Fruit fly (Drosophila melanogaster) whole organism, embryonic: Measurements from ENCODE around the gene CG34056.

Experiments used
- Antp ChIP-seq: fragments of 200-800 bp; sonication (Bioruptor generic); optimal IDR thresholded peaks from 3 replicates; lab custom pipeline; 2016; ENCODE audit warnings: missing biosample characterization, missing genetic modification characterization
- Atf6 ChIP-seq: fragments of 200-800 bp; sonication (Bioruptor generic); IDR thresholded peaks from 2 replicates; pipeline ENCODE4 v1.3.6; 2022; ENCODE audit warnings: missing biosample characterization, missing genetic modification characterization
- BEAF-32 ChIP-seq: fragments of 200-800 bp; sonication (Bioruptor generic); optimal IDR thresholded peaks from 3 replicates; lab custom pipeline; 2017; ENCODE audit warnings: missing biosample characterization, missing genetic modification characterization, mild to moderate bottlenecking, moderate library complexity, missing genetic modification reagents
- Bdp1 ChIP-seq: fragments of 200-800 bp; sonication (Bioruptor generic); optimal IDR thresholded peaks from 3 replicates; lab custom pipeline; 2016; ENCODE audit warnings: missing biosample characterization, missing genetic modification characterization
- CG10274 ChIP-seq: fragments of 200-800 bp; sonication (Bioruptor generic); optimal IDR thresholded peaks from 3 replicates; lab custom pipeline; 2017; ENCODE audit warnings: missing biosample characterization, mild to moderate bottlenecking, missing genetic modification characterization
- CG10366 ChIP-seq: fragments of 200-800 bp; sonication (Bioruptor generic); IDR thresholded peaks from 2 replicates; pipeline ENCODE4 v1.3.6; 2022; ENCODE audit warnings: missing biosample characterization, missing genetic modification characterization
- CG11504 ChIP-seq: fragments of 200-800 bp; sonication (Bioruptor generic); optimal IDR thresholded peaks from 3 replicates; lab custom pipeline; 2019; ENCODE audit warnings: missing biosample characterization, mild to moderate bottlenecking, missing genetic modification characterization, moderate library complexity
- CG11560 ChIP-seq: fragments of 200-800 bp; sonication (Bioruptor generic); IDR thresholded peaks from 3 replicates; pipeline ENCODE4 v1.3.6; 2022; ENCODE audit warnings: missing biosample characterization, missing genetic modification characterization
- CG12155 ChIP-seq: fragments of 200-800 bp; sonication (Bioruptor generic); optimal IDR thresholded peaks from 3 replicates; lab custom pipeline; 2016; ENCODE audit warnings: missing biosample characterization, missing genetic modification characterization
- CG12299 ChIP-seq: fragments of 200-800 bp; sonication (Bioruptor generic); optimal IDR thresholded peaks from 2 replicates; lab custom pipeline; 2018; ENCODE audit warnings: missing biosample characterization, mild to moderate bottlenecking, missing genetic modification characterization
- CG15269 ChIP-seq: fragments of 200-800 bp; sonication (Bioruptor generic); optimal IDR thresholded peaks from 2 replicates; lab custom pipeline; 2018; ENCODE audit warnings: missing biosample characterization, mild to moderate bottlenecking, missing genetic modification characterization, moderate library complexity
- CG18262 ChIP-seq: fragments of 200-800 bp; optimal IDR thresholded peaks from 3 replicates; lab custom pipeline; 2019; ENCODE audit warnings: missing biosample characterization, mild to moderate bottlenecking, missing genetic modification characterization, moderate library complexity
- CG3847 ChIP-seq: fragments of 200-800 bp; sonication (Bioruptor generic); IDR thresholded peaks from 2 replicates; pipeline ENCODE4 v1.3.6; 2022; ENCODE audit warnings: missing biosample characterization, missing genetic modification characterization
- CG4424 ChIP-seq: fragments of 200-800 bp; sonication (Bioruptor generic); optimal IDR thresholded peaks from 3 replicates; lab custom pipeline; 2016; ENCODE audit warnings: missing biosample characterization, missing genetic modification characterization
- CG4707 ChIP-seq: fragments of 200-800 bp; sonication (Bioruptor generic); optimal IDR thresholded peaks from 2 replicates; lab custom pipeline; 2018; ENCODE audit warnings: missing biosample characterization, mild to moderate bottlenecking, missing genetic modification characterization, moderate library complexity
- CG6175 ChIP-seq: fragments of 200-800 bp; sonication (Bioruptor generic); IDR thresholded peaks from 3 replicates; pipeline ENCODE4 v1.3.6; 2022; ENCODE audit warnings: missing biosample characterization, missing genetic modification characterization
- CG6683 ChIP-seq: fragments of 200-800 bp; sonication (Bioruptor generic); optimal IDR thresholded peaks from 2 replicates; lab custom pipeline; 2017; ENCODE audit warnings: missing biosample characterization, mild to moderate bottlenecking, missing genetic modification characterization, missing genetic modification reagents
- CG6689 ChIP-seq: fragments of 200-800 bp; sonication (Bioruptor generic); IDR thresholded peaks from 2 replicates; pipeline ENCODE4 v1.3.6; 2022; ENCODE audit warnings: missing biosample characterization, missing genetic modification characterization
- CG6791 ChIP-seq: fragments of 200-800 bp; sonication (Bioruptor generic); IDR thresholded peaks from 3 replicates; pipeline ENCODE4 v1.3.6; 2022; ENCODE audit warnings: missing biosample characterization, missing genetic modification characterization; ENCODE audit not compliant: partially characterized antibody
- D19A ChIP-seq: fragments of 200-800 bp; optimal IDR thresholded peaks from 3 replicates; lab custom pipeline; 2019; ENCODE audit warnings: missing biosample characterization, mild to moderate bottlenecking, missing genetic modification characterization, moderate library complexity
- Dref ChIP-seq: fragments of 200-800 bp; sonication (Bioruptor generic); IDR thresholded peaks from 2 replicates; pipeline ENCODE4 v1.3.6; 2022; ENCODE audit warnings: missing biosample characterization, missing genetic modification characterization
- E2f1 ChIP-seq: fragments of 200-800 bp; sonication (Bioruptor generic); IDR thresholded peaks from 2 replicates; pipeline ENCODE4 v1.3.6; 2022; ENCODE audit warnings: missing biosample characterization, missing genetic modification characterization
- HLH3B ChIP-seq: fragments of 200-800 bp; sonication (Bioruptor generic); IDR thresholded peaks from 2 replicates; pipeline ENCODE4 v1.3.6; 2022; ENCODE audit warnings: missing biosample characterization, missing genetic modification characterization
- Hr3 ChIP-seq: fragments of 200-800 bp; sonication (Bioruptor generic); optimal IDR thresholded peaks from 3 replicates; lab custom pipeline; 2016; ENCODE audit warnings: missing biosample characterization, missing genetic modification characterization
- Jarid2 ChIP-seq: fragments of 200-800 bp; sonication (Bioruptor generic); optimal IDR thresholded peaks from 3 replicates; lab custom pipeline; 2017; ENCODE audit warnings: mild to moderate bottlenecking, missing biosample characterization, missing genetic modification reagents, missing genetic modification characterization
- Med ChIP-seq: fragments of 200-800 bp; sonication (Bioruptor generic); peaks from one replicate; lab custom pipeline; 2016; ENCODE audit warnings: missing biosample characterization, missing genetic modification characterization, mild to moderate bottlenecking, inconsistent platforms, moderate library complexity
- Meics ChIP-seq: fragments of 200-800 bp; sonication (Bioruptor generic); optimal IDR thresholded peaks from 2 replicates; lab custom pipeline; 2017; ENCODE audit warnings: missing biosample characterization, mild to moderate bottlenecking, missing genetic modification characterization
- Neu2 ChIP-seq: fragments of 200-800 bp; sonication (Bioruptor generic); optimal IDR thresholded peaks from 3 replicates; lab custom pipeline; 2016; ENCODE audit warnings: missing biosample characterization, missing genetic modification characterization, borderline replicate concordance
- Nf-YA ChIP-seq: fragments of 200-800 bp; sonication (Bioruptor generic); IDR thresholded peaks from 2 replicates; pipeline ENCODE4 v1.3.6; 2022; ENCODE audit warnings: missing biosample characterization, missing genetic modification characterization
- Opbp ChIP-seq: fragments of 200-800 bp; sonication (Bioruptor generic); IDR thresholded peaks from 3 replicates; pipeline ENCODE4 v1.3.6; 2022; ENCODE audit warnings: missing biosample characterization, missing genetic modification characterization; ENCODE audit not compliant: partially characterized antibody
- Pdp1 ChIP-seq, 2 experiments: fragments of 200-800 bp; sonication (Bioruptor generic); optimal IDR thresholded peaks; 3 replicates each; lab custom pipeline; 2016; ENCODE audit warnings: missing biosample characterization in 2 of 2, missing genetic modification characterization in 2 of 2, mild to moderate bottlenecking in 1 of 2, moderate library complexity in 1 of 2
- Taf1 ChIP-seq: fragments of 200-800 bp; sonication (Bioruptor generic); IDR thresholded peaks from 2 replicates; pipeline ENCODE4 v1.3.6; 2022; ENCODE audit warnings: missing biosample characterization, missing genetic modification characterization
- al ChIP-seq: fragments of 200-800 bp; sonication (Bioruptor generic); IDR thresholded peaks from 2 replicates; pipeline ENCODE4 v1.3.6; 2022; ENCODE audit warnings: missing biosample characterization, missing genetic modification characterization
- bbx ChIP-seq: fragments of 200-800 bp; sonication (Bioruptor generic); IDR thresholded peaks from 2 replicates; pipeline ENCODE4 v1.3.6; 2022; ENCODE audit warnings: missing biosample characterization, missing genetic modification characterization; ENCODE audit not compliant: partially characterized antibody
- dpn ChIP-seq, 2 experiments: fragments of 200-800 bp; sonication (Bioruptor generic); optimal IDR thresholded peaks; 3 replicates each; lab custom pipeline; 2016; ENCODE audit warnings: missing biosample characterization in 2 of 2, missing genetic modification characterization in 2 of 2
- gsb ChIP-seq: fragments of 200-800 bp; sonication (Bioruptor generic); IDR thresholded peaks from 2 replicates; pipeline ENCODE4 v1.3.6; 2022; ENCODE audit warnings: missing biosample characterization, missing genetic modification characterization
- h ChIP-seq: fragments of >200 bp; optimal IDR thresholded peaks from 2 replicates; lab custom pipeline; 2017
- hkb ChIP-seq, 2 experiments: fragments of 200-800 bp in 1 of 2; fragments of >200 bp in 1 of 2; sonication (Bioruptor generic) in 1 of 2; IDR thresholded peaks in 1 of 2; optimal IDR thresholded peaks in 1 of 2; 2 replicates each; pipeline versions ENCODE4 v1.3.6 to Lab custom; 2017 to 2022; ENCODE audit warnings: missing biosample characterization in 1 of 2, missing genetic modification characterization in 1 of 2
- kah ChIP-seq: fragments of 200-800 bp; sonication (Bioruptor generic); optimal IDR thresholded peaks from 2 replicates; lab custom pipeline; 2018; ENCODE audit warnings: missing biosample characterization, mild to moderate bottlenecking, missing genetic modification characterization
- knrl ChIP-seq: fragments of 200-800 bp; sonication (Bioruptor generic); IDR thresholded peaks from 3 replicates; pipeline ENCODE4 v1.3.6; 2022; ENCODE audit warnings: missing biosample characterization, missing genetic modification characterization; ENCODE audit not compliant: partially characterized antibody
- lab ChIP-seq: fragments of 200-800 bp; sonication (Bioruptor generic); optimal IDR thresholded peaks from 3 replicates; lab custom pipeline; 2017; ENCODE audit warnings: missing biosample characterization, missing genetic modification characterization, mild to moderate bottlenecking, moderate library complexity, missing genetic modification reagents
- maf-S ChIP-seq: fragments of 200-800 bp; sonication (Bioruptor generic); optimal IDR thresholded peaks from 2 replicates; lab custom pipeline; 2016; ENCODE audit warnings: missing biosample characterization, missing genetic modification characterization
- nerfin-1 ChIP-seq: fragments of 200-800 bp; sonication (Bioruptor generic); optimal IDR thresholded peaks from 3 replicates; lab custom pipeline; 2019; ENCODE audit warnings: missing biosample characterization, mild to moderate bottlenecking, missing genetic modification characterization, moderate library complexity
- org-1 ChIP-seq: fragments of 200-800 bp; sonication (Bioruptor generic); optimal IDR thresholded peaks from 2 replicates; lab custom pipeline; 2017; ENCODE audit warnings: missing biosample characterization, missing genetic modification characterization
- sens ChIP-seq: fragments of 200-800 bp; sonication (Bioruptor generic); peaks from one replicate; lab custom pipeline; 2016; ENCODE audit warnings: missing biosample characterization, missing genetic modification characterization
- stc ChIP-seq: fragments of 200-800 bp; sonication (Bioruptor generic); IDR thresholded peaks from 2 replicates; pipeline ENCODE4 v1.3.6; 2022; ENCODE audit warnings: missing biosample characterization, missing genetic modification characterization
- twi ChIP-seq: fragments of 200-800 bp; optimal IDR thresholded peaks from 2 replicates; lab custom pipeline; 2019; ENCODE audit warnings: missing biosample characterization, mild to moderate bottlenecking, missing genetic modification characterization, moderate library complexity

CG34056 gene

dm6 chr3L:872389-872972 lies 23.3 kb upstream of the CG34056 start (continued):
- no peak for TF ChIP-seq CG12299 (tag; lab: Kevin White, UChicago)
- peak; percentile 83 for TF ChIP-seq Med
- TF ChIP-seq knrl: peak; percentile 89; the same call in 2 of the 3 replicates
- no peak for TF ChIP-seq h (lab: Kevin White, UChicago)
- TF ChIP-seq Dref (GFP tag; lab: Robert Waterston, UW): peak; percentile 36; the same call in 1 of the 2 replicates
- peak; percentile 99 for TF ChIP-seq Neu2 (GFP tag; lab: Kevin White, UChicago)
- no peak for TF ChIP-seq Meics
- peak; percentile 18 for TF ChIP-seq CG15269 (tag; lab: Kevin White, UChicago)
- no peak for TF ChIP-seq org-1 (GFP tag; lab: Kevin White, UChicago)
- TF ChIP-seq E2f1 (GFP tag; lab: Robert Waterston, UW): 0 out of 2 replicates have a peak, but pooled peaks have one; percentile 17
- TF ChIP-seq twi (tag; lab: Kevin White, UChicago): peak; percentile 15
- TF ChIP-seq BEAF-32 (GFP tag; lab: Kevin White, UChicago): peak; percentile 91
- TF ChIP-seq CG12155 (GFP tag; lab: Kevin White, UChicago): peak; percentile 41
- peak; percentile 0 for TF ChIP-seq Bdp1
- no peak for TF ChIP-seq CG6683 (GFP tag; lab: Kevin White, UChicago)
- peak; percentile 9 for TF ChIP-seq CG4424 (GFP tag; lab: Kevin White, UChicago)
- 0 out of 2 replicates have a peak, but pooled peaks have one; percentile 9 for TF ChIP-seq CG6689 (GFP tag; lab: Robert Waterston, UW)
- TF ChIP-seq al (GFP tag; lab: Robert Waterston, UW): peak; percentile 41; the same call in 1 of the 2 replicates
- peak; percentile 73 for TF ChIP-seq hkb (optimal IDR thresholded peaks at IDR 0.05; lab: Kevin White, UChicago)
- no peak for TF ChIP-seq hkb (GFP tag; IDR thresholded peaks at IDR 0.05; lab: Robert Waterston, UW)
- peak; percentile 40 for TF ChIP-seq Hr3 (GFP tag; lab: Kevin White, UChicago)
- TF ChIP-seq dpn (GFP tag; optimal IDR thresholded peaks at IDR 0.05; lab: Kevin White, UChicago): peak; percentile 28 to 45
- TF ChIP-seq Antp (GFP tag; lab: Kevin White, UChicago): peak; percentile 65
- no peak for TF ChIP-seq stc (GFP tag; lab: Robert Waterston, UW)
- TF ChIP-seq CG6791 (GFP tag; lab: Robert Waterston, UW): peak; percentile 65; the same call in 2 of the 3 replicates
- TF ChIP-seq CG10274 (GFP tag; lab: Kevin White, UChicago): no peak
- no peak for TF ChIP-seq gsb (GFP tag; lab: Robert Waterston, UW)

- TF ChIP-seq CG6689 (GFP tag; lab: Robert Waterston, UW) (no peak), sens (peak; percentile 7), CG3847 (GFP tag; lab: Robert Waterston, UW) (no peak), D19A (tag; lab: Kevin White, UChicago) (peak; percentile 89), CG6175 (no peak), CG11560 (tag; lab: Robert Waterston, UW) (no peak), Antp (GFP tag; lab: Kevin White, UChicago) (no peak), CG10366 (GFP tag; lab: Robert Waterston, UW) (no peak)
Measured at dm6 chr3L:875416-876011, 20.2 kb upstream of the CG34056 start.

dm6 chr3L:876087-876486 lies 19.7 kb upstream of the CG34056 start:
- no peak for TF ChIP-seq Atf6
- no peak for TF ChIP-seq CG4707 (GFP tag; lab: Kevin White, UChicago)
- no peak for TF ChIP-seq Jarid2 (GFP tag; lab: Kevin White, UChicago)
- TF ChIP-seq maf-S (GFP tag; lab: Kevin White, UChicago): no peak
- peak; percentile 44 for TF ChIP-seq lab (GFP tag; lab: Kevin White, UChicago)
- TF ChIP-seq Opbp (GFP tag; lab: Robert Waterston, UW): no peak
- TF ChIP-seq Taf1 (GFP tag; lab: Robert Waterston, UW): no peak
- TF ChIP-seq HLH3B: peak; percentile 5; the same call in 1 of the 2 replicates
- no peak for TF ChIP-seq CG18262 (tag; lab: Kevin White, UChicago)
- TF ChIP-seq nerfin-1 (tag; lab: Kevin White, UChicago): no peak
- TF ChIP-seq Med: peak; percentile 49
- TF ChIP-seq bbx (GFP tag; lab: Robert Waterston, UW): no peak
- TF ChIP-seq kah: no peak
- TF ChIP-seq CG11504 (tag; lab: Kevin White, UChicago): no peak
- no peak for TF ChIP-seq Pdp1 (GFP tag; optimal IDR thresholded peaks at IDR 0.05; lab: Kevin White, UChicago)
- TF ChIP-seq Nf-YA (GFP tag; lab: Robert Waterston, UW): no peak
